Worm (Caenorhabditis elegans): ENCODE results near the gene ceh-22.

DNA sequence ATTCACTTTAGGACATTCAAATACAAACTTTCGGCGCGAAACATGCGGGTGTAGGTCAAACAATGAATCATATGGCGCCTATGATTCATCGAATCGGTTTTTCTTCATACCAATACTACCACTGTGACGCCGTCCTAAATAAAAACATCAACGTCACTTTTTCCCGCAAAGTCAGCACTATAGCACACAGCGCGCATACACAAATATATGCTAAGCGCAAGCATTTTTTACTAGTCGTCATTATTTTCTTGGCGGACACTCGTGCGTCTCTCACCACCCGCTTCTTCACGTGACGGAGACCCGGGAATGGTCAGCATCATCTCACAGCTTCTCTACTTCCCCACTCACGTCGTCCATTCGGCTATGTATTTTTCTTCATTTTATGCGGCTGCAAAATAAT, 51.5 kb downstream of the ceh-22 start:
- TF ChIP-seq unc-62 (GFP tag; optimal IDR thresholded peaks at IDR 0.05 in 1 of 2) (peak in 1 of 2 experiments; percentile 25), unc-62 (tag; optimal IDR thresholded peaks at IDR 0.05) (no peak), nhr-25 (tag; optimal IDR thresholded peaks at IDR 0.05; ENCODE audit: borderline replicate concordance, insufficient read depth) (no peak)
